Worm (Caenorhabditis elegans): ENCODE measurements around the gene K11H12.3.

DNA sequence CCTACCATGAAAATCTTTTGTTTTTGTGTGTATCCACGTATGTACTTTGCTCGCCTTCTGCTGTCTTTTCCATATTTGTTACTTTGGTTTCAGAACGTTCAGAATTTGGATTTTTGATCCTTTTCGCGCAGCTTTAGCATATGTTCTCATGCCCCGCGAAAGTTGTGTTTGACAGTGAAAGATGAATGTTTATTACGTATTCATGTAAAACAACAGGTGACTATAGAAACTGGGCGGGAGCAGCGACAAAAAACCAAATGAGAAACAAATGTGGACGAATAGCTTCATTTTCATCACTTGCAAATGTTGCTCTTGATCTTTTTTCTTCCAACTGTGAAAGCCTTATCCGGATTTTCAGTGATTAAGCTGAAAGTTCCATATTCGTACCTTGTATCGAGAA, 43.0 kb upstream of the K11H12.3 start, which contains the start of gene clec-164:
- no peak for TF ChIP-seq nhr-77 (tag; optimal IDR thresholded peaks at IDR 0.05)
- TF ChIP-seq fkh-10 (GFP tag; optimal IDR thresholded peaks at IDR 0.05): no peak
- TF ChIP-seq nhr-12 (tag; optimal IDR thresholded peaks at IDR 0.05): no peak
- TF ChIP-seq daf-12 (tag; optimal IDR thresholded peaks at IDR 0.05): no peak
- no peak for TF ChIP-seq unc-62 (GFP tag; optimal IDR thresholded peaks at IDR 0.05)
- no peak for TF ChIP-seq mdl-1 (tag; optimal IDR thresholded peaks at IDR 0.05)
- TF ChIP-seq ama-1 (optimal IDR thresholded peaks at IDR 0.05): no peak
- TF ChIP-seq R02D3.7 (tag; optimal IDR thresholded peaks at IDR 0.05): no peak
- no peak for TF ChIP-seq nfya-1 (tag; optimal IDR thresholded peaks at IDR 0.05; ENCODE audit: insufficient read depth)

All from whole organism, L3 larva.